Worm (Caenorhabditis elegans) whole organism, early embryonic: ENCODE data around the gene nhr-210.

ENCODE experiments used
- B0310.2 ChIP-seq: sonication (generic microtip); optimal IDR thresholded peaks from 2 replicates; lab custom pipeline; 2016; ENCODE audit warnings: mild to moderate bottlenecking, missing genetic modification characterization, missing compliant biosample characterization
- ama-1 ChIP-seq: fragments of 150-350 bp; optimal IDR thresholded peaks from 2 replicates; lab custom pipeline; 2014
- ceh-13 ChIP-seq: fragments of 200-800 bp; sonication (Bioruptor generic); optimal IDR thresholded peaks from 2 replicates; lab custom pipeline; 2018; ENCODE audit warnings: mild to moderate bottlenecking, missing genetic modification characterization, missing compliant biosample characterization
- ceh-36 ChIP-seq: sonication (generic microtip); optimal IDR thresholded peaks from 2 replicates; lab custom pipeline; 2016; ENCODE audit warnings: missing genetic modification characterization, inconsistent platforms, missing compliant biosample characterization
- ets-7 ChIP-seq: sonication (generic microtip); optimal IDR thresholded peaks from 2 replicates; lab custom pipeline; 2016; ENCODE audit warnings: missing genotype, missing genetic modification characterization, missing compliant biosample characterization
- flt-1 ChIP-seq: fragments of 200-800 bp; sonication (Bioruptor generic); IDR thresholded peaks from 2 replicates; pipeline ENCODE4 v1.3.6; 2022; ENCODE audit warnings: missing genetic modification characterization, missing compliant biosample characterization
- hmbx-1 ChIP-seq: sonication (generic microtip); optimal IDR thresholded peaks from 2 replicates; lab custom pipeline; 2016; ENCODE audit warnings: mild to moderate bottlenecking, missing genetic modification characterization, missing compliant biosample characterization
- hmg-4 ChIP-seq: fragments of 200-800 bp; sonication (Bioruptor generic); optimal IDR thresholded peaks from 2 replicates; lab custom pipeline; 2018; ENCODE audit warnings: mild to moderate bottlenecking, missing genetic modification characterization, missing compliant biosample characterization
- hnd-1 ChIP-seq: sonication (generic microtip); optimal IDR thresholded peaks from 2 replicates; lab custom pipeline; 2016; ENCODE audit warnings: missing genetic modification characterization, missing compliant biosample characterization
- pes-1 ChIP-seq: fragments of 200-800 bp; sonication (Bioruptor generic); IDR thresholded peaks from 2 replicates; pipeline ENCODE4 v1.3.6; 2022; ENCODE audit warnings: missing genetic modification reagents, missing genetic modification characterization, missing compliant biosample characterization
- scrt-1 ChIP-seq: fragments of 200-800 bp; sonication (Bioruptor generic); IDR thresholded peaks from 2 replicates; pipeline ENCODE4 v1.3.6; 2022; ENCODE audit warnings: missing genetic modification characterization, missing compliant biosample characterization
- sea-1 ChIP-seq: fragments of 200-800 bp; sonication (Bioruptor generic); conservative IDR thresholded peaks from 2 replicates; pipeline ENCODE4 v1.3.6; 2022; ENCODE audit warnings: missing genetic modification characterization, missing compliant biosample characterization
- tbx-11 ChIP-seq: fragments of 200-800 bp; sonication (Bioruptor generic); IDR thresholded peaks from 2 replicates; pipeline ENCODE4 v1.3.6; 2022; ENCODE audit warnings: missing genetic modification characterization, missing compliant biosample characterization

DNA sequence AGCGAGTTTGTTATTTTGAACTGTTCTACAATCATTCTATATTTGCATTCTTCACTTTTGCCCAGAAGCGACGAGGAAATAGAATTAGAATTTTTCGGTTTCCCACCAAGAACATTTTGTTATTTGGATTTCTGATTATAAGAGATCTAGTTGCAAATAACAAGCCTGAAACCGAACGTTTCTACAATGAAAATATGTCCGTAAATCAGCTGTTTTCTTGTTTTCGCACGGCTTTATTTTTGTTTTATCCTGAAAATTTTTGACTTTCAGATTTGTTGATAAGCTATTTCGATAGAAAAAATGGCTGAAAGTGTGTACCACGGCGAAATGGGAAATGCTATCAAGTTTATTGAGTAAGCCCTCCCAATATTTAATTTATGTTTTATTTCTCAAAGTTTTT lies 8.3 kb upstream of the nhr-210 start, which contains the start of gene srw-108:
- TF ChIP-seq hnd-1 (tag; lab: Kevin White, UChicago) = no peak
- no peak for TF ChIP-seq scrt-1 (GFP tag; lab: Robert Waterston, UW)
- no peak for TF ChIP-seq ama-1 (lab: Kevin White, UChicago)
- no peak for TF ChIP-seq B0310.2 (tag; lab: Kevin White, UChicago)
- TF ChIP-seq sea-1 (GFP tag; lab: Robert Waterston, UW) = no peak
- TF ChIP-seq ceh-36 (tag; lab: Kevin White, UChicago) = no peak
- no peak for TF ChIP-seq hmbx-1 (tag; lab: Kevin White, UChicago)
- no peak for TF ChIP-seq flt-1
- TF ChIP-seq ets-7 (tag; lab: Kevin White, UChicago) = no peak
- no peak for TF ChIP-seq hmg-4
- no peak for TF ChIP-seq ceh-13 (GFP tag; lab: Kevin White, UChicago)
- no peak for TF ChIP-seq pes-1 (GFP tag; lab: Robert Waterston, UW)
- no peak for TF ChIP-seq tbx-11
